Fruit fly (Drosophila melanogaster) whole organism, embryonic: ENCODE data around the gene Jhbp1.
A peak's percentile ranks its signal among the peaks of the same experiment; 100 is the strongest.

Source experiments
- B-H1 ChIP-seq: fragments of 200-800 bp; sonication (Bioruptor generic); IDR thresholded peaks from 3 replicates; pipeline ENCODE4 v1.3.6; 2022; ENCODE audit warnings: missing biosample characterization, missing genetic modification characterization
- CG10321 ChIP-seq: fragments of 200-800 bp; sonication (Bioruptor generic); IDR thresholded peaks from 2 replicates; pipeline ENCODE4 v1.3.6; 2022; ENCODE audit warnings: missing biosample characterization, missing genetic modification characterization
- CG10543 ChIP-seq: fragments of 200-800 bp; sonication (Bioruptor generic); optimal IDR thresholded peaks from 3 replicates; lab custom pipeline; 2017; ENCODE audit warnings: missing biosample characterization, mild to moderate bottlenecking, missing genetic modification characterization, moderate library complexity
- CG11247 ChIP-seq: fragments of 200-800 bp; sonication (Bioruptor generic); IDR thresholded peaks from 2 replicates; pipeline ENCODE4 v1.3.6; 2022; ENCODE audit warnings: missing biosample characterization, missing genetic modification characterization
- CG12744 ChIP-seq: fragments of 200-800 bp; sonication (Bioruptor generic); optimal IDR thresholded peaks from 2 replicates; lab custom pipeline; 2016; ENCODE audit warnings: missing biosample characterization, missing genetic modification characterization
- CG14965 ChIP-seq: fragments of 200-800 bp; sonication (Bioruptor generic); optimal IDR thresholded peaks from 2 replicates; lab custom pipeline; 2016; ENCODE audit warnings: missing biosample characterization, missing genetic modification characterization, borderline replicate concordance
- CG1603 ChIP-seq: fragments of 200-800 bp; sonication (Bioruptor generic); optimal IDR thresholded peaks from 2 replicates; lab custom pipeline; 2019; ENCODE audit warnings: missing biosample characterization, mild to moderate bottlenecking, missing genetic modification characterization, moderate library complexity
- CG2129 ChIP-seq: fragments of 200-800 bp; sonication (Bioruptor generic); IDR thresholded peaks from 2 replicates; pipeline ENCODE4 v1.3.6; 2022; ENCODE audit warnings: missing biosample characterization, missing genetic modification characterization; ENCODE audit not compliant: partially characterized antibody
- CG2678 ChIP-seq: fragments of 200-800 bp; sonication (Bioruptor generic); optimal IDR thresholded peaks from 3 replicates; lab custom pipeline; 2019; ENCODE audit warnings: missing biosample characterization, mild to moderate bottlenecking, missing genetic modification characterization, moderate library complexity
- CG2712 ChIP-seq: fragments of 200-800 bp; optimal IDR thresholded peaks from 3 replicates; lab custom pipeline; 2019; ENCODE audit warnings: missing biosample characterization, mild to moderate bottlenecking, missing genetic modification characterization, moderate library complexity
- CG30020 ChIP-seq: fragments of 200-800 bp; optimal IDR thresholded peaks from 2 replicates; lab custom pipeline; 2019; ENCODE audit warnings: missing biosample characterization, mild to moderate bottlenecking, missing genetic modification characterization, moderate library complexity
- CG4707 ChIP-seq: fragments of 200-800 bp; sonication (Bioruptor generic); optimal IDR thresholded peaks from 2 replicates; lab custom pipeline; 2018; ENCODE audit warnings: missing biosample characterization, mild to moderate bottlenecking, missing genetic modification characterization, moderate library complexity
- CG5245 ChIP-seq: fragments of 200-800 bp; sonication (Bioruptor generic); optimal IDR thresholded peaks from 3 replicates; lab custom pipeline; 2016; ENCODE audit warnings: missing biosample characterization, missing genetic modification characterization
- CG6272 ChIP-seq: fragments of 200-800 bp; sonication (Bioruptor generic); IDR thresholded peaks from 2 replicates; pipeline ENCODE4 v1.3.6; 2022; ENCODE audit warnings: missing biosample characterization, missing genetic modification characterization
- CG6765 ChIP-seq: fragments of 200-800 bp; sonication (Bioruptor generic); optimal IDR thresholded peaks from 3 replicates; lab custom pipeline; 2017; ENCODE audit warnings: missing biosample characterization, mild to moderate bottlenecking, missing genetic modification characterization
- CG8944 ChIP-seq: fragments of 200-800 bp; sonication (Bioruptor generic); optimal IDR thresholded peaks from 3 replicates; lab custom pipeline; 2016; ENCODE audit warnings: missing biosample characterization, missing genetic modification characterization
- CTCF ChIP-seq: fragments of 200-800 bp; sonication (Bioruptor generic); optimal IDR thresholded peaks from 2 replicates; lab custom pipeline; 2017; ENCODE audit warnings: missing biosample characterization, mild to moderate bottlenecking, missing genetic modification characterization, moderate library complexity
- D ChIP-seq, 2 experiments: fragments of 200-800 bp in 1 of 2; fragments of >200 bp in 1 of 2; sonication (Bioruptor generic) in 1 of 2; optimal IDR thresholded peaks; 2 replicates in 1 of 2; 3 replicates in 1 of 2; lab custom pipeline; 2017; ENCODE audit warnings: mild to moderate bottlenecking in 1 of 2, missing biosample characterization in 1 of 2, missing genetic modification characterization in 1 of 2, missing genetic modification reagents in 1 of 2
- Max ChIP-seq: fragments of 200-800 bp; sonication (Bioruptor generic); optimal IDR thresholded peaks from 2 replicates; lab custom pipeline; 2016; ENCODE audit warnings: missing biosample characterization, mild to moderate bottlenecking, missing genetic modification characterization
- Neu2 ChIP-seq: fragments of 200-800 bp; sonication (Bioruptor generic); optimal IDR thresholded peaks from 3 replicates; lab custom pipeline; 2016; ENCODE audit warnings: missing biosample characterization, missing genetic modification characterization, borderline replicate concordance
- Nf-YA ChIP-seq: fragments of 200-800 bp; sonication (Bioruptor generic); IDR thresholded peaks from 2 replicates; pipeline ENCODE4 v1.3.6; 2022; ENCODE audit warnings: missing biosample characterization, missing genetic modification characterization
- PHDP ChIP-seq: fragments of 200-800 bp; sonication (Bioruptor generic); optimal IDR thresholded peaks from 3 replicates; lab custom pipeline; 2018; ENCODE audit warnings: missing biosample characterization, mild to moderate bottlenecking, missing genetic modification characterization, moderate library complexity
- Stat92E ChIP-seq, 3 experiments: fragments of >200 bp in 2 of 3; fragments of 200-800 bp in 1 of 3; sonication (Bioruptor generic) in 1 of 3; optimal IDR thresholded peaks; 2 replicates each; lab custom pipeline; 2017 to 2019; ENCODE audit warnings: missing biosample characterization in 3 of 3, missing genetic modification characterization in 3 of 3, mild to moderate bottlenecking in 1 of 3, moderate library complexity in 1 of 3
- Taf1 ChIP-seq: fragments of 200-800 bp; sonication (Bioruptor generic); IDR thresholded peaks from 2 replicates; pipeline ENCODE4 v1.3.6; 2022; ENCODE audit warnings: missing biosample characterization, missing genetic modification characterization
- ab ChIP-seq: fragments of 200-800 bp; sonication (Bioruptor generic); optimal IDR thresholded peaks from 2 replicates; lab custom pipeline; 2016; ENCODE audit warnings: missing biosample characterization, missing genetic modification characterization
- al ChIP-seq: fragments of 200-800 bp; sonication (Bioruptor generic); IDR thresholded peaks from 2 replicates; pipeline ENCODE4 v1.3.6; 2022; ENCODE audit warnings: missing biosample characterization, missing genetic modification characterization
- ase ChIP-seq: fragments of 200-800 bp; sonication (Bioruptor generic); IDR thresholded peaks from 3 replicates; pipeline ENCODE4 v1.3.6; 2022; ENCODE audit warnings: missing biosample characterization, missing genetic modification characterization
- br ChIP-seq: fragments of >200 bp; optimal IDR thresholded peaks from 2 replicates; lab custom pipeline; 2017
- cad ChIP-seq: fragments of >200 bp; optimal IDR thresholded peaks from 2 replicates; lab custom pipeline; 2017; ENCODE audit warnings: missing biosample characterization, missing genetic modification characterization
- cwo ChIP-seq: fragments of 200-800 bp; sonication (Bioruptor generic); optimal IDR thresholded peaks from 3 replicates; lab custom pipeline; 2017; ENCODE audit warnings: missing biosample characterization, missing genetic modification characterization, mild to moderate bottlenecking, moderate library complexity, missing genetic modification reagents
- fd102C ChIP-seq: fragments of 200-800 bp; sonication (Bioruptor generic); optimal IDR thresholded peaks from 2 replicates; lab custom pipeline; 2018; ENCODE audit warnings: missing biosample characterization, mild to moderate bottlenecking, missing genetic modification characterization, moderate library complexity
- gfzf ChIP-seq: fragments of 200-800 bp; sonication (Bioruptor generic); optimal IDR thresholded peaks from 2 replicates; lab custom pipeline; 2016; ENCODE audit warnings: missing biosample characterization, mild to moderate bottlenecking, missing genetic modification characterization, moderate library complexity
- ham ChIP-seq: fragments of 200-800 bp; sonication (Bioruptor generic); IDR thresholded peaks from 2 replicates; pipeline ENCODE4 v1.3.6; 2022; ENCODE audit warnings: missing biosample characterization, missing genetic modification characterization
- hb ChIP-seq: fragments of 200-800 bp; sonication (Bioruptor generic); IDR thresholded peaks from 3 replicates; pipeline ENCODE4 v1.3.6; 2022; ENCODE audit warnings: missing biosample characterization, missing genetic modification characterization; ENCODE audit not compliant: partially characterized antibody
- jumu ChIP-seq: fragments of 200-800 bp; sonication (Bioruptor generic); optimal IDR thresholded peaks from 3 replicates; lab custom pipeline; 2016; ENCODE audit warnings: missing biosample characterization, missing genetic modification characterization
- lbe ChIP-seq: fragments of 200-800 bp; sonication (Bioruptor generic); optimal IDR thresholded peaks from 2 replicates; lab custom pipeline; 2016; ENCODE audit warnings: missing biosample characterization, mild to moderate bottlenecking, missing genetic modification characterization
- lilli ChIP-seq: fragments of 200-800 bp; sonication (Bioruptor generic); optimal IDR thresholded peaks from 3 replicates; lab custom pipeline; 2016; ENCODE audit warnings: missing biosample characterization, missing genetic modification characterization
- luna ChIP-seq: fragments of 200-800 bp; sonication (Bioruptor generic); optimal IDR thresholded peaks from 2 replicates; lab custom pipeline; 2016; ENCODE audit warnings: missing biosample characterization, missing genetic modification characterization
- nmo ChIP-seq: fragments of 200-800 bp; sonication (Bioruptor generic); optimal IDR thresholded peaks from 2 replicates; lab custom pipeline; 2018; ENCODE audit warnings: missing biosample characterization, mild to moderate bottlenecking, missing genetic modification characterization, moderate library complexity
- nom ChIP-seq: fragments of 200-800 bp; sonication (Bioruptor generic); optimal IDR thresholded peaks from 2 replicates; lab custom pipeline; 2017; ENCODE audit warnings: missing biosample characterization, missing genetic modification characterization, mild to moderate bottlenecking, moderate library complexity, missing genetic modification reagents
- odd ChIP-seq: fragments of 200-800 bp; sonication (Bioruptor generic); optimal IDR thresholded peaks from 2 replicates; lab custom pipeline; 2017; ENCODE audit warnings: missing biosample characterization, mild to moderate bottlenecking, missing genetic modification characterization
- p53 ChIP-seq: fragments of 200-800 bp; sonication (Bioruptor generic); optimal IDR thresholded peaks from 2 replicates; lab custom pipeline; 2016; ENCODE audit warnings: missing biosample characterization, missing genetic modification characterization
- pnt ChIP-seq: fragments of 200-800 bp; sonication (Bioruptor generic); optimal IDR thresholded peaks from 3 replicates; lab custom pipeline; 2016; ENCODE audit warnings: missing biosample characterization, missing genetic modification characterization
- ro ChIP-seq: fragments of 200-800 bp; sonication (Bioruptor generic); IDR thresholded peaks from 2 replicates; pipeline ENCODE4 v1.3.6; 2022; ENCODE audit warnings: missing biosample characterization, missing genetic modification characterization
- run ChIP-seq: fragments of 200-800 bp; sonication (Bioruptor generic); optimal IDR thresholded peaks from 3 replicates; lab custom pipeline; 2018; ENCODE audit warnings: missing biosample characterization, mild to moderate bottlenecking, missing genetic modification characterization
- sens ChIP-seq: fragments of 200-800 bp; sonication (Bioruptor generic); peaks from one replicate; lab custom pipeline; 2016; ENCODE audit warnings: missing biosample characterization, missing genetic modification characterization
- sens-2 ChIP-seq: fragments of 200-800 bp; sonication (Bioruptor generic); IDR thresholded peaks from 2 replicates; pipeline ENCODE4 v1.3.6; 2022; ENCODE audit warnings: missing biosample characterization, missing genetic modification characterization
- sna ChIP-seq: fragments of 200-800 bp; sonication (Bioruptor generic); IDR thresholded peaks from 2 replicates; pipeline ENCODE4 v1.3.6; 2022; ENCODE audit warnings: missing biosample characterization, missing genetic modification characterization; ENCODE audit not compliant: partially characterized antibody
- stwl ChIP-seq: fragments of 200-800 bp; sonication (Bioruptor generic); optimal IDR thresholded peaks from 3 replicates; lab custom pipeline; 2018; ENCODE audit warnings: missing biosample characterization, mild to moderate bottlenecking, missing genetic modification characterization, moderate library complexity
- tna ChIP-seq: fragments of 200-800 bp; sonication (Bioruptor generic); IDR thresholded peaks from 2 replicates; pipeline ENCODE4 v1.3.6; 2022; ENCODE audit warnings: missing biosample characterization, missing genetic modification characterization; ENCODE audit not compliant: partially characterized antibody
- twi ChIP-seq: fragments of 200-800 bp; optimal IDR thresholded peaks from 2 replicates; lab custom pipeline; 2019; ENCODE audit warnings: missing biosample characterization, mild to moderate bottlenecking, missing genetic modification characterization, moderate library complexity
- tx ChIP-seq: fragments of 200-800 bp; sonication (Bioruptor generic); optimal IDR thresholded peaks from 2 replicates; lab custom pipeline; 2016; ENCODE audit warnings: missing biosample characterization, missing genetic modification characterization

Gene Jhbp1

DNA sequence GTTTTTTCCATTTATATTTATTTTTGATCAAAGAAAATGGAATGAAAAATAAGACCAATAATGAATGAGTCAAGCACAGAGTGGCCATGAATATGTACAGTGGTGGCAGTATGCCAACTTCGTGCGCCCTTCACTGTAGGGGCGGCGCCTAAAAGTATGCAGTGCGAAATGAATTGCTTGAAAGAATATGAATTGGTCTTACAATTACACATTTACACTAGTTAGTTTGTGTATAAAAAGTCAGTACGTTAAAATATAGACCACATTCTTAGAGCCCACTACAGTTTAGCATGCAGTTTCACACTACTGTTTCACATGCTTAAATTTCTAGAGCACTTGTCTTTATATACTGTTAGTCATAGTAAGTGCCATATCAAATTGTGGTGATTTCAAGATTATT is 2.6 kb upstream of the Jhbp1 start (continued):
- TF ChIP-seq CG2129 (GFP tag; lab: Robert Waterston, UW) (no peak), run (no peak), D (optimal IDR thresholded peaks at IDR 0.05; lab: Kevin White, UChicago) (no peak), D (GFP tag; optimal IDR thresholded peaks at IDR 0.05; lab: Kevin White, UChicago) (no peak), CG14965 (GFP tag; lab: Kevin White, UChicago) (no peak), ham (no peak), CG1603 (peak; percentile 20), ase (GFP tag; lab: Robert Waterston, UW) (no peak), luna (GFP tag; lab: Kevin White, UChicago) (no peak), br (lab: Kevin White, UChicago) (no peak), sens-2 (no peak), tna (no peak), Neu2 (GFP tag; lab: Kevin White, UChicago) (no peak), stwl (tag; lab: Kevin White, UChicago) (peak; percentile 47), CG2712 (no peak), CG6765 (GFP tag; lab: Kevin White, UChicago) (no peak), CG10321 (no peak), CTCF (GFP tag; lab: Kevin White, UChicago) (peak; percentile 83), Nf-YA (GFP tag; lab: Robert Waterston, UW) (no peak), CG10543 (GFP tag; lab: Kevin White, UChicago) (no peak), tx (no peak), sens (GFP tag; lab: Kevin White, UChicago) (peak; percentile 56), hb (no peak), CG2678 (tag; lab: Kevin White, UChicago) (no peak), B-H1 (GFP tag; lab: Robert Waterston, UW) (no peak), lbe (GFP tag; lab: Kevin White, UChicago) (no peak), CG8944 (no peak), CG5245 (GFP tag; lab: Kevin White, UChicago) (no peak), jumu (GFP tag; lab: Kevin White, UChicago) (no peak), ro (no peak), twi (tag; lab: Kevin White, UChicago) (no peak), Taf1 (no peak), CG4707 (GFP tag; lab: Kevin White, UChicago) (no peak), Stat92E (GFP tag; optimal IDR thresholded peaks at IDR 0.05; lab: Kevin White, UChicago) (no peak), CG6272 (GFP tag; lab: Robert Waterston, UW) (no peak), cwo (GFP tag; lab: Kevin White, UChicago) (no peak), Max (GFP tag; lab: Kevin White, UChicago) (no peak), ab (GFP tag; lab: Kevin White, UChicago) (no peak), CG30020 (tag; lab: Kevin White, UChicago) (no peak), cad (GFP tag; lab: Kevin White, UChicago) (no peak), pnt (GFP tag; lab: Kevin White, UChicago) (peak; percentile 47), fd102C (GFP tag; lab: Kevin White, UChicago) (no peak), sna (GFP tag; lab: Robert Waterston, UW) (no peak), nom (GFP tag; lab: Kevin White, UChicago) (no peak), al (no peak), CG11247 (GFP tag; lab: Robert Waterston, UW) (no peak), PHDP (tag; lab: Kevin White, UChicago) (no peak), lilli (GFP tag; lab: Kevin White, UChicago) (peak; percentile 20), p53 (GFP tag; lab: Kevin White, UChicago) (no peak), gfzf (GFP tag; lab: Kevin White, UChicago) (no peak), CG12744 (GFP tag; lab: Kevin White, UChicago) (no peak), nmo (GFP tag; lab: Kevin White, UChicago) (no peak), odd (no peak)
